Fruit fly (Drosophila melanogaster): ENCODE results near the gene slgA.

Gene slgA

DNA sequence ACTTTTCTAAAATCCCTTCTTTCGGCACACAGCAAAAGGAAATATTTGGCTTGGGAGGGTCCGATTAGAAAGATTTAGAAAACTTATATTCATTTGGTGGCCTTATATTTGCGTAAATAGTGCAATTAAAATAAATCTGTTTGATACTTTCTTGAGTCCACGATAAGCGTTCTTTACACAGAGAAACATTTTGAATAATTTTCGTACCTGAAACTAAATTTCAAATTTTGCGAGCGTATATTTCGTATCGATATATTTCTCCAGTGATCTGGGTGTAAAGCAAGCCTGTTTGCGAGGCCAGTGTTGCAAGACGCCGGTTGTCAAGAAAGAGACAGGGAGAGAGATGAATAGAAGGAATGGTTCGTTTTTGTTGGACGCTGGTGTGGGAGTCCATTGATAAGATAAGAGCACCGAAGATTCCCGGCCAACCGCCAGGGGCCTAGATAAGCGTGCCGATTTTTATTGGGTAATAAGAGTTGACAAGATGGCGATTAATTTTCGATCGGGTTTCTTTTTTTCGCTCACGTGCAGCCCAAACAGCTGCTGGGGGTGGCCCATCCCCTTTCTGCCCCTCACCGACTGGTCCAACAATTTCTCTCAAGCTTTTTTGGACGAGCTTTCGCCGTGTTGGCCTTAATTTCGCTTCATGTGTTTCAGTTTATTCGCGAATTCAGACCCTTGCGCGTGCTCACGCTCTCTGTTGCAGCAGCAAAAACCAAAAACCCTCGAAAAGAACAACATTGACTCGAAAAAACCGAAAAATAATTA, at the start of gene slgA (continued):
- TF ChIP-seq CG34422 (GFP tag; IDR thresholded peaks at IDR 0.05), result peak; percentile 40; the same call in 2 of the 3 replicates
- no peak for TF ChIP-seq hbn (GFP tag; IDR thresholded peaks at IDR 0.05; ENCODE audit: partially characterized antibody)
- TF ChIP-seq ara (GFP tag; IDR thresholded peaks at IDR 0.05), result no peak
- no peak for TF ChIP-seq gce (GFP tag; IDR thresholded peaks at IDR 0.05)
- TF ChIP-seq CG6813 (GFP tag; optimal IDR thresholded peaks at IDR 0.05), result no peak
- TF ChIP-seq CTCF (GFP tag; optimal IDR thresholded peaks at IDR 0.05), result no peak
- TF ChIP-seq dysf (GFP tag; IDR thresholded peaks at IDR 0.05), result no peak
- TF ChIP-seq Scr (GFP tag; IDR thresholded peaks at IDR 0.05; ENCODE audit: partially characterized antibody), result peak; percentile 72; the same call in 1 of the 2 replicates
- TF ChIP-seq CG11398 (GFP tag; optimal IDR thresholded peaks at IDR 0.05), result no peak
- no peak for TF ChIP-seq jing (GFP tag; optimal IDR thresholded peaks at IDR 0.05)
- TF ChIP-seq h (optimal IDR thresholded peaks at IDR 0.05), result no peak
- TF ChIP-seq sna (GFP tag; IDR thresholded peaks at IDR 0.05; ENCODE audit: partially characterized antibody), result 0 out of 2 replicates have a peak, but pooled peaks have one; percentile 37
- TF ChIP-seq D19B (GFP tag; optimal IDR thresholded peaks at IDR 0.05), result no peak
- no peak for TF ChIP-seq CG13296 (GFP tag; optimal IDR thresholded peaks at IDR 0.05)
- no peak for TF ChIP-seq ase (GFP tag; IDR thresholded peaks at IDR 0.05)
- TF ChIP-seq CG17186 (GFP tag; optimal IDR thresholded peaks at IDR 0.05), result peak; percentile 16
- TF ChIP-seq trem (tag; optimal IDR thresholded peaks at IDR 0.05), result peak; percentile 44
- TF ChIP-seq CG15479 (GFP tag; optimal IDR thresholded peaks at IDR 0.05), result no peak
- TF ChIP-seq CG7987 (GFP tag; optimal IDR thresholded peaks at IDR 0.05), result no peak
- TF ChIP-seq CG1792 (GFP tag; optimal IDR thresholded peaks at IDR 0.05), result no peak
- peak; percentile 35 for TF ChIP-seq CG3281 (GFP tag; optimal IDR thresholded peaks at IDR 0.05)
- TF ChIP-seq Dbx (GFP tag; IDR thresholded peaks at IDR 0.05), result 0 out of 3 replicates have a peak, but pooled peaks have one; percentile 48
- no peak for TF ChIP-seq insv (GFP tag; optimal IDR thresholded peaks at IDR 0.05)
- peak; percentile 40 for TF ChIP-seq CG9727 (GFP tag; optimal IDR thresholded peaks at IDR 0.05)
- TF ChIP-seq Sry-δ (GFP tag; optimal IDR thresholded peaks at IDR 0.05), result peak; percentile 85
- peak; percentile 68; the same call in 1 of the 3 replicates for TF ChIP-seq CG11456 (GFP tag; IDR thresholded peaks at IDR 0.05)
- TF ChIP-seq ro (GFP tag; IDR thresholded peaks at IDR 0.05), result no peak
- TF ChIP-seq CG30403 (GFP tag; optimal IDR thresholded peaks at IDR 0.05), result peak; percentile 46
- TF ChIP-seq Med (GFP tag), result peak; percentile 90
- TF ChIP-seq CG10209 (GFP tag; optimal IDR thresholded peaks at IDR 0.05), result peak; percentile 0
- TF ChIP-seq Camta (GFP tag; optimal IDR thresholded peaks at IDR 0.05), result peak; percentile 24
- TF ChIP-seq stc (GFP tag; IDR thresholded peaks at IDR 0.05), result no peak
- TF ChIP-seq tio (GFP tag; optimal IDR thresholded peaks at IDR 0.05), result no peak
- TF ChIP-seq CG7745 (tag; optimal IDR thresholded peaks at IDR 0.05), result no peak
- no peak for TF ChIP-seq dmrt99B (tag; optimal IDR thresholded peaks at IDR 0.05)
- peak; percentile 47 for TF ChIP-seq Dip3 (GFP tag; optimal IDR thresholded peaks at IDR 0.05)
- TF ChIP-seq CG9215 (GFP tag; IDR thresholded peaks at IDR 0.05), result no peak
- TF ChIP-seq Eip74EF (GFP tag; optimal IDR thresholded peaks at IDR 0.05), result no peak
- TF ChIP-seq Bgb (GFP tag; IDR thresholded peaks at IDR 0.05; ENCODE audit: partially characterized antibody), result peak; percentile 70
- no peak for TF ChIP-seq Elba2 (GFP tag; optimal IDR thresholded peaks at IDR 0.05)
- no peak for TF ChIP-seq fru (optimal IDR thresholded peaks at IDR 0.05)
- TF ChIP-seq cwo (GFP tag; optimal IDR thresholded peaks at IDR 0.05), result peak; percentile 93
- no peak for TF ChIP-seq Ada2b (GFP tag; IDR thresholded peaks at IDR 0.05)
- peak; percentile 14; the same call in 1 of the 3 replicates for TF ChIP-seq so (GFP tag; IDR thresholded peaks at IDR 0.05)
- TF ChIP-seq zf30C (GFP tag; optimal IDR thresholded peaks at IDR 0.05), result no peak
- peak; percentile 8 for TF ChIP-seq Side (GFP tag; optimal IDR thresholded peaks at IDR 0.05)
- TF ChIP-seq ab (GFP tag; optimal IDR thresholded peaks at IDR 0.05), result no peak
- TF ChIP-seq Adf1 (GFP tag; IDR thresholded peaks at IDR 0.05), result no peak
- no peak for TF ChIP-seq seq (GFP tag; IDR thresholded peaks at IDR 0.05)
- TF ChIP-seq CG7786 (GFP tag; optimal IDR thresholded peaks at IDR 0.05), result peak; percentile 67
- TF ChIP-seq CG8924 (tag; optimal IDR thresholded peaks at IDR 0.05), result no peak

All from whole organism, embryonic.